Fruit fly (Drosophila melanogaster) whole organism, embryonic: Measurements from ENCODE around the gene APC4.

Source experiments
- BEAF-32 ChIP-seq: fragments of 200-800 bp; sonication (Bioruptor generic); optimal IDR thresholded peaks from 3 replicates; lab custom pipeline; 2017; ENCODE audit warnings: missing biosample characterization, missing genetic modification characterization, mild to moderate bottlenecking, moderate library complexity, missing genetic modification reagents
- Bgb ChIP-seq: fragments of 200-800 bp; sonication (Bioruptor generic); IDR thresholded peaks from 2 replicates; pipeline ENCODE4 v1.3.6; 2022; ENCODE audit warnings: missing biosample characterization, missing genetic modification characterization; ENCODE audit not compliant: partially characterized antibody
- CG13287 ChIP-seq: fragments of 200-800 bp; sonication (Bioruptor generic); IDR thresholded peaks from 2 replicates; pipeline ENCODE4 v1.3.6; 2022; ENCODE audit warnings: missing biosample characterization, missing genetic modification characterization; ENCODE audit not compliant: partially characterized antibody
- CG13894 ChIP-seq: fragments of 200-800 bp; sonication (Bioruptor generic); optimal IDR thresholded peaks from 3 replicates; lab custom pipeline; 2018; ENCODE audit warnings: missing biosample characterization, mild to moderate bottlenecking, missing genetic modification characterization, moderate library complexity
- CG14710 ChIP-seq: fragments of 200-800 bp; sonication (Bioruptor generic); optimal IDR thresholded peaks from 3 replicates; lab custom pipeline; 2019; ENCODE audit warnings: missing biosample characterization, mild to moderate bottlenecking, missing genetic modification characterization, moderate library complexity
- CG14860 ChIP-seq: fragments of 200-800 bp; sonication (Bioruptor generic); IDR thresholded peaks from 3 replicates; pipeline ENCODE4 v1.3.6; 2022; ENCODE audit warnings: missing biosample characterization, missing genetic modification characterization; ENCODE audit not compliant: partially characterized antibody
- CG16813 ChIP-seq: fragments of 200-800 bp; sonication (Bioruptor generic); IDR thresholded peaks from 3 replicates; pipeline ENCODE4 v1.3.6; 2022; ENCODE audit warnings: missing biosample characterization, missing genetic modification characterization; ENCODE audit not compliant: partially characterized antibody
- CG6791 ChIP-seq: fragments of 200-800 bp; sonication (Bioruptor generic); IDR thresholded peaks from 3 replicates; pipeline ENCODE4 v1.3.6; 2022; ENCODE audit warnings: missing biosample characterization, missing genetic modification characterization; ENCODE audit not compliant: partially characterized antibody
- CG7963 ChIP-seq: fragments of 200-800 bp; sonication (Bioruptor generic); IDR thresholded peaks from 3 replicates; pipeline ENCODE4 v1.3.6; 2022; ENCODE audit warnings: missing biosample characterization, missing genetic modification characterization; ENCODE audit not compliant: partially characterized antibody
- Dll ChIP-seq: fragments of 200-800 bp; sonication (Bioruptor generic); IDR thresholded peaks from 4 replicates; pipeline ENCODE4 v1.3.6; 2022; ENCODE audit warnings: missing biosample characterization, missing genetic modification characterization; ENCODE audit not compliant: partially characterized antibody
- Dp ChIP-seq: fragments of 200-800 bp; sonication (Bioruptor generic); optimal IDR thresholded peaks from 2 replicates; lab custom pipeline; 2018; ENCODE audit warnings: missing biosample characterization, mild to moderate bottlenecking, missing genetic modification characterization, moderate library complexity
- Dref ChIP-seq: fragments of 200-800 bp; sonication (Bioruptor generic); IDR thresholded peaks from 2 replicates; pipeline ENCODE4 v1.3.6; 2022; ENCODE audit warnings: missing biosample characterization, missing genetic modification characterization
- E2f2 ChIP-seq: fragments of 200-800 bp; sonication (Bioruptor generic); IDR thresholded peaks from 2 replicates; pipeline ENCODE4 v1.3.6; 2022; ENCODE audit warnings: missing biosample characterization, missing genetic modification characterization
- HLH4C ChIP-seq: fragments of 200-800 bp; sonication (Bioruptor generic); IDR thresholded peaks from 3 replicates; pipeline ENCODE4 v1.3.6; 2022; ENCODE audit warnings: missing biosample characterization, missing genetic modification characterization; ENCODE audit not compliant: partially characterized antibody
- Med ChIP-seq: fragments of 200-800 bp; sonication (Bioruptor generic); peaks from one replicate; lab custom pipeline; 2016; ENCODE audit warnings: missing biosample characterization, missing genetic modification characterization, mild to moderate bottlenecking, inconsistent platforms, moderate library complexity
- Opbp ChIP-seq: fragments of 200-800 bp; sonication (Bioruptor generic); IDR thresholded peaks from 3 replicates; pipeline ENCODE4 v1.3.6; 2022; ENCODE audit warnings: missing biosample characterization, missing genetic modification characterization; ENCODE audit not compliant: partially characterized antibody
- Ravus ChIP-seq: fragments of 200-800 bp; sonication (Bioruptor generic); IDR thresholded peaks from 2 replicates; pipeline ENCODE4 v1.3.6; 2022; ENCODE audit warnings: missing biosample characterization, missing genetic modification characterization
- Scr ChIP-seq: fragments of 200-800 bp; sonication (Bioruptor generic); IDR thresholded peaks from 2 replicates; pipeline ENCODE4 v1.3.6; 2022; ENCODE audit warnings: missing biosample characterization, missing genetic modification characterization; ENCODE audit not compliant: partially characterized antibody
- Sry-δ ChIP-seq: fragments of 200-800 bp; sonication (Bioruptor generic); optimal IDR thresholded peaks from 2 replicates; lab custom pipeline; 2016; ENCODE audit warnings: missing biosample characterization, missing genetic modification characterization
- amos ChIP-seq: fragments of 200-800 bp; sonication (Bioruptor generic); IDR thresholded peaks from 2 replicates; pipeline ENCODE4 v1.3.6; 2022; ENCODE audit warnings: missing biosample characterization, missing genetic modification characterization; ENCODE audit not compliant: partially characterized antibody
- ase ChIP-seq: fragments of 200-800 bp; sonication (Bioruptor generic); IDR thresholded peaks from 3 replicates; pipeline ENCODE4 v1.3.6; 2022; ENCODE audit warnings: missing biosample characterization, missing genetic modification characterization
- ato ChIP-seq: fragments of 200-800 bp; sonication (Bioruptor generic); IDR thresholded peaks from 2 replicates; pipeline ENCODE4 v1.3.6; 2022; ENCODE audit warnings: missing biosample characterization, missing genetic modification characterization; ENCODE audit not compliant: partially characterized antibody
- bbx ChIP-seq: fragments of 200-800 bp; sonication (Bioruptor generic); IDR thresholded peaks from 2 replicates; pipeline ENCODE4 v1.3.6; 2022; ENCODE audit warnings: missing biosample characterization, missing genetic modification characterization; ENCODE audit not compliant: partially characterized antibody
- hb ChIP-seq: fragments of 200-800 bp; sonication (Bioruptor generic); IDR thresholded peaks from 3 replicates; pipeline ENCODE4 v1.3.6; 2022; ENCODE audit warnings: missing biosample characterization, missing genetic modification characterization; ENCODE audit not compliant: partially characterized antibody
- inv ChIP-seq: fragments of 200-800 bp; sonication (Bioruptor generic); IDR thresholded peaks from 2 replicates; pipeline ENCODE4 v1.3.6; 2022; ENCODE audit warnings: missing biosample characterization, missing genetic modification characterization; ENCODE audit not compliant: partially characterized antibody
- knrl ChIP-seq: fragments of 200-800 bp; sonication (Bioruptor generic); IDR thresholded peaks from 3 replicates; pipeline ENCODE4 v1.3.6; 2022; ENCODE audit warnings: missing biosample characterization, missing genetic modification characterization; ENCODE audit not compliant: partially characterized antibody
- nerfin-2 ChIP-seq: fragments of 200-800 bp; sonication (Bioruptor generic); IDR thresholded peaks from 2 replicates; pipeline ENCODE4 v1.3.6; 2022; ENCODE audit warnings: missing biosample characterization, missing genetic modification characterization; ENCODE audit not compliant: partially characterized antibody
- pzg ChIP-seq: fragments of 200-800 bp; sonication (Bioruptor generic); optimal IDR thresholded peaks from 3 replicates; lab custom pipeline; 2018; ENCODE audit warnings: missing biosample characterization, mild to moderate bottlenecking, missing genetic modification characterization, moderate library complexity
- row ChIP-seq: fragments of 200-800 bp; sonication (Bioruptor generic); IDR thresholded peaks from 3 replicates; pipeline ENCODE4 v1.3.6; 2022; ENCODE audit warnings: missing biosample characterization, missing genetic modification characterization
- tna ChIP-seq: fragments of 200-800 bp; sonication (Bioruptor generic); IDR thresholded peaks from 2 replicates; pipeline ENCODE4 v1.3.6; 2022; ENCODE audit warnings: missing biosample characterization, missing genetic modification characterization; ENCODE audit not compliant: partially characterized antibody
- unc-4 ChIP-seq: fragments of 200-800 bp; sonication (Bioruptor generic); IDR thresholded peaks from 2 replicates; pipeline ENCODE4 v1.3.6; 2022; ENCODE audit warnings: missing biosample characterization, missing genetic modification characterization; ENCODE audit not compliant: partially characterized antibody
- vnd ChIP-seq: fragments of 200-800 bp; sonication (Bioruptor generic); IDR thresholded peaks from 3 replicates; pipeline ENCODE4 v1.3.6; 2022; ENCODE audit warnings: missing biosample characterization, missing genetic modification characterization; ENCODE audit not compliant: partially characterized antibody
- zen2 ChIP-seq: fragments of 200-800 bp; sonication (Bioruptor generic); IDR thresholded peaks from 3 replicates; pipeline ENCODE4 v1.3.6; 2022; ENCODE audit warnings: missing biosample characterization, missing genetic modification characterization; ENCODE audit not compliant: partially characterized antibody

Gene APC4

dm6 chrX:9085726-9086125 is 3.0 kb downstream of the APC4 start, which contains the start of gene CG32708 (continued):
- peak; percentile 66; the same call in 2 of the 3 replicates for TF ChIP-seq zen2 (GFP tag; lab: Robert Waterston, UW)
- peak; percentile 47; the same call in 2 of the 3 replicates for TF ChIP-seq row (GFP tag; lab: Robert Waterston, UW)
- peak; percentile 2 for TF ChIP-seq CG14710 (tag; lab: Kevin White, UChicago)
- TF ChIP-seq CG13287 (GFP tag; lab: Robert Waterston, UW): peak; percentile 83
- no peak for TF ChIP-seq Ravus (GFP tag; lab: Robert Waterston, UW)
- TF ChIP-seq ase (GFP tag; lab: Robert Waterston, UW): 0 out of 3 replicates have a peak, but pooled peaks have one; percentile 7
- peak; percentile 59 for TF ChIP-seq pzg (GFP tag; lab: Kevin White, UChicago)
- TF ChIP-seq CG13894 (tag; lab: Kevin White, UChicago): no peak
- TF ChIP-seq Med (GFP tag; lab: Kevin White, UChicago): peak; percentile 70

dm6 chrX:9086702-9087179 is 4.0 kb downstream of the APC4 start, which contains the start of gene CG32706:
Gene CG32706, plus strand, starts transcription at chrX:9087129.
- 0 out of 3 replicates have a peak, but pooled peaks have one; percentile 9 for TF ChIP-seq row (GFP tag; lab: Robert Waterston, UW)
- peak; percentile 41; the same call in 1 of the 3 replicates for TF ChIP-seq CG14860 (GFP tag; lab: Robert Waterston, UW)
- TF ChIP-seq Bgb (GFP tag; lab: Robert Waterston, UW): peak; percentile 54; the same call in 1 of the 2 replicates
- TF ChIP-seq unc-4: peak; percentile 45; the same call in 1 of the 2 replicates
- peak; percentile 19; the same call in 1 of the 2 replicates for TF ChIP-seq tna (GFP tag; lab: Robert Waterston, UW)
- TF ChIP-seq Dref (GFP tag; lab: Robert Waterston, UW): peak; percentile 68
- TF ChIP-seq Scr (GFP tag; lab: Robert Waterston, UW): peak; percentile 58
- TF ChIP-seq inv (GFP tag; lab: Robert Waterston, UW): peak; percentile 32; the same call in 1 of the 2 replicates
- TF ChIP-seq knrl: peak; percentile 30; the same call in 1 of the 3 replicates
- TF ChIP-seq vnd: peak; percentile 51; the same call in 1 of the 3 replicates
- peak; percentile 60; the same call in 2 of the 4 replicates for TF ChIP-seq Dll (GFP tag; lab: Robert Waterston, UW)
- peak; percentile 44; the same call in 1 of the 2 replicates for TF ChIP-seq nerfin-2 (GFP tag; lab: Robert Waterston, UW)
- TF ChIP-seq CG6791: peak; percentile 68; the same call in 2 of the 3 replicates
- peak; percentile 72 for TF ChIP-seq HLH4C
- peak; percentile 61 for TF ChIP-seq CG16813 (GFP tag; lab: Robert Waterston, UW)
- peak; percentile 57; the same call in 2 of the 3 replicates for TF ChIP-seq hb (GFP tag; lab: Robert Waterston, UW)
- peak; percentile 54; the same call in 2 of the 3 replicates for TF ChIP-seq Opbp
- TF ChIP-seq E2f2 (GFP tag; lab: Robert Waterston, UW): peak; percentile 78
- peak; percentile 38; the same call in 1 of the 2 replicates for TF ChIP-seq amos (GFP tag; lab: Robert Waterston, UW)
- TF ChIP-seq Sry-δ (GFP tag; lab: Kevin White, UChicago): peak; percentile 23
- TF ChIP-seq bbx (GFP tag; lab: Robert Waterston, UW): peak; percentile 52; the same call in 1 of the 2 replicates
- peak; percentile 53 for TF ChIP-seq CG13287 (GFP tag; lab: Robert Waterston, UW)
- 0 out of 3 replicates have a peak, but pooled peaks have one; percentile 43 for TF ChIP-seq CG7963 (GFP tag; lab: Robert Waterston, UW)
- TF ChIP-seq, all 482 proteins: peak for 23; not testable (repeated sequence) for 459

- peak; percentile 33; the same call in 1 of the 2 replicates for TF ChIP-seq Bgb (GFP tag; lab: Robert Waterston, UW)
- peak; percentile 74 for TF ChIP-seq E2f2 (GFP tag; lab: Robert Waterston, UW)
- peak; percentile 39; the same call in 2 of the 3 replicates for TF ChIP-seq CG6791
- 0 out of 3 replicates have a peak, but pooled peaks have one; percentile 39 for TF ChIP-seq Opbp
- peak; percentile 39; the same call in 1 of the 2 replicates for TF ChIP-seq CG13287 (GFP tag; lab: Robert Waterston, UW)
- TF ChIP-seq ato (GFP tag; lab: Robert Waterston, UW): peak; percentile 42; the same call in 1 of the 2 replicates
- peak; percentile 6 for TF ChIP-seq Sry-δ (GFP tag; lab: Kevin White, UChicago)
- TF ChIP-seq amos (GFP tag; lab: Robert Waterston, UW): peak; percentile 34; the same call in 1 of the 2 replicates
- TF ChIP-seq Scr (GFP tag; lab: Robert Waterston, UW): peak; percentile 54
- TF ChIP-seq Dp: peak; percentile 9
- TF ChIP-seq CG14860 (GFP tag; lab: Robert Waterston, UW): 0 out of 3 replicates have a peak, but pooled peaks have one; percentile 16
- TF ChIP-seq bbx (GFP tag; lab: Robert Waterston, UW): peak; percentile 36; the same call in 1 of the 2 replicates
- peak; percentile 60 for TF ChIP-seq Dref (GFP tag; lab: Robert Waterston, UW)
- TF ChIP-seq hb (GFP tag; lab: Robert Waterston, UW): 0 out of 3 replicates have a peak, but pooled peaks have one; percentile 46
- TF ChIP-seq Dll (GFP tag; lab: Robert Waterston, UW): peak; percentile 56; the same call in 1 of the 4 replicates
- 0 out of 3 replicates have a peak, but pooled peaks have one; percentile 35 for TF ChIP-seq knrl
- TF ChIP-seq BEAF-32 (GFP tag; lab: Kevin White, UChicago): peak; percentile 34
- TF ChIP-seq CG16813 (GFP tag; lab: Robert Waterston, UW): 0 out of 3 replicates have a peak, but pooled peaks have one; percentile 44
- TF ChIP-seq HLH4C: peak; percentile 60; the same call in 1 of the 3 replicates
Measured at dm6 chrX:9087920-9088417, 5.2 kb downstream of the APC4 start, which contains the start of gene CG6999. Gene CG6999, plus strand, starts transcription at chrX:9088367.
